Worm (Caenorhabditis elegans) whole organism, young adult: ENCODE measurements around the gene aakg-1.

Experiments
- B0019.2 ChIP-seq: fragments of 200-800 bp; sonication (Bioruptor generic); conservative IDR thresholded peaks from 2 replicates; pipeline ENCODE4 v1.3.6; 2022; ENCODE audit warnings: missing genetic modification reagents, missing genetic modification characterization, missing compliant biosample characterization
- F37B4.10 ChIP-seq: fragments of 200-800 bp; sonication (Bioruptor generic); IDR thresholded peaks from 2 replicates; pipeline ENCODE4 v1.3.6; 2022; ENCODE audit warnings: missing genetic modification characterization, missing compliant biosample characterization
- F49E8.2 ChIP-seq: sonication (generic microtip); optimal IDR thresholded peaks from 3 replicates; lab custom pipeline; 2017; ENCODE audit warnings: missing genetic modification characterization, mild to moderate bottlenecking, missing compliant biosample characterization, antibody characterized with exemption, moderate library complexity; ENCODE audit not compliant: insufficient read depth
- T07F8.4 ChIP-seq: sonication (generic microtip); optimal IDR thresholded peaks from 2 replicates; lab custom pipeline; 2016; ENCODE audit warnings: mild to moderate bottlenecking, missing genetic modification characterization, moderate library complexity, missing compliant biosample characterization
- T26A5.8 ChIP-seq: sonication (generic microtip); optimal IDR thresholded peaks from 2 replicates; lab custom pipeline; 2016; ENCODE audit warnings: missing genetic modification characterization, missing compliant biosample characterization
- Y56A3A.18 ChIP-seq: fragments of 200-800 bp; sonication (Bioruptor generic); IDR thresholded peaks from 2 replicates; pipeline ENCODE4 v1.3.6; 2022; ENCODE audit warnings: missing genetic modification reagents, missing genetic modification characterization, missing compliant biosample characterization
- Y67H2A.10 ChIP-seq: fragments of 200-800 bp; sonication (Bioruptor generic); conservative IDR thresholded peaks from 2 replicates; pipeline ENCODE4 v1.3.6; 2022; ENCODE audit warnings: missing genetic modification reagents, missing genetic modification characterization, missing compliant biosample characterization
- Y79H2A.3 ChIP-seq: fragments of 200-800 bp; sonication (Bioruptor generic); conservative IDR thresholded peaks from 2 replicates; pipeline ENCODE4 v1.3.6; 2022; ENCODE audit warnings: missing genetic modification reagents, missing genetic modification characterization, missing compliant biosample characterization
- ama-1 ChIP-seq, 3 experiments: fragments of 150-350 bp in 1 of 3; sonication (generic microtip) in 2 of 3; optimal IDR thresholded peaks; 2 replicates each; lab custom pipeline; 2014 to 2018; ENCODE audit warnings: missing biosample characterization in 2 of 3, missing genetic modification characterization in 2 of 3, missing genetic modification reagents in 2 of 3
- athp-1 ChIP-seq: sonication (generic microtip); optimal IDR thresholded peaks from 2 replicates; lab custom pipeline; 2017; ENCODE audit warnings: mild to moderate bottlenecking, missing genetic modification characterization, missing compliant biosample characterization
- attf-3 ChIP-seq: fragments of 200-800 bp; sonication (Bioruptor generic); conservative IDR thresholded peaks from 2 replicates; pipeline ENCODE4 v1.3.6; 2022; ENCODE audit warnings: missing genetic modification reagents, missing genetic modification characterization, missing compliant biosample characterization
- attf-6 ChIP-seq: fragments of 200-800 bp; sonication (Bioruptor generic); IDR thresholded peaks from 2 replicates; pipeline ENCODE4 v1.3.6; 2022; ENCODE audit warnings: missing genetic modification reagents, missing genetic modification characterization, missing compliant biosample characterization
- bed-1 ChIP-seq: fragments of 200-800 bp; sonication (Bioruptor generic); IDR thresholded peaks from 2 replicates; pipeline ENCODE4 v1.3.6; 2022; ENCODE audit warnings: missing genetic modification reagents, missing genetic modification characterization, missing compliant biosample characterization
- ccch-3 ChIP-seq: fragments of 200-800 bp; sonication (Bioruptor generic); optimal IDR thresholded peaks from 2 replicates; lab custom pipeline; 2018; ENCODE audit warnings: mild to moderate bottlenecking, missing genetic modification characterization, missing compliant biosample characterization
- cebp-1 ChIP-seq, 2 experiments: fragments of 200-800 bp in 1 of 2; sonication (Bioruptor generic) in 1 of 2; sonication (generic microtip) in 1 of 2; IDR thresholded peaks in 1 of 2; optimal IDR thresholded peaks in 1 of 2; 2 replicates each; pipeline versions ENCODE4 v1.3.6 to Lab custom; 2017 to 2022; ENCODE audit warnings: missing compliant biosample characterization in 2 of 2, missing genetic modification characterization in 2 of 2, mild to moderate bottlenecking in 1 of 2, missing genetic modification reagents in 1 of 2, moderate library complexity in 1 of 2
- cebp-2 ChIP-seq: fragments of 200-800 bp; sonication (Bioruptor generic); IDR thresholded peaks from 2 replicates; pipeline ENCODE4 v1.3.6; 2022; ENCODE audit warnings: missing genetic modification characterization, missing compliant biosample characterization
- ceh-58 ChIP-seq: fragments of 200-800 bp; sonication (Bioruptor generic); IDR thresholded peaks from 2 replicates; pipeline ENCODE4 v1.3.6; 2022; ENCODE audit warnings: missing genetic modification characterization, missing compliant biosample characterization
- ceh-91 ChIP-seq: fragments of 200-800 bp; sonication (Bioruptor generic); IDR thresholded peaks from 2 replicates; pipeline ENCODE4 v1.3.6; 2022; ENCODE audit warnings: missing genetic modification reagents, missing genetic modification characterization, missing compliant biosample characterization
- die-1 ChIP-seq: sonication (generic microtip); optimal IDR thresholded peaks from 2 replicates; lab custom pipeline; 2016; ENCODE audit warnings: missing genotype, mild to moderate bottlenecking, missing genetic modification characterization, missing compliant biosample characterization
- dox-1 ChIP-seq: fragments of 200-800 bp; sonication (Bioruptor generic); IDR thresholded peaks from 2 replicates; pipeline ENCODE4 v1.3.6; 2022; ENCODE audit warnings: missing genetic modification reagents, missing genetic modification characterization, missing compliant biosample characterization
- efl-1 ChIP-seq: fragments of 150-350 bp; optimal IDR thresholded peaks from 2 replicates; lab custom pipeline; 2014; ENCODE audit warnings: missing biosample characterization, missing genetic modification reagents, missing genetic modification characterization
- egl-18 ChIP-seq: fragments of 200-800 bp; sonication (Bioruptor generic); IDR thresholded peaks from 2 replicates; pipeline ENCODE4 v1.3.6; 2022; ENCODE audit warnings: missing genetic modification reagents, missing genetic modification characterization, missing compliant biosample characterization
- egl-44 ChIP-seq: fragments of 200-800 bp; sonication (Bioruptor generic); IDR thresholded peaks from 2 replicates; pipeline ENCODE4 v1.3.6; 2022; ENCODE audit warnings: missing genetic modification reagents, missing genetic modification characterization, missing compliant biosample characterization
- fkh-3 ChIP-seq: sonication (generic microtip); optimal IDR thresholded peaks from 2 replicates; lab custom pipeline; 2016; ENCODE audit warnings: mild to moderate bottlenecking, missing genetic modification characterization, missing compliant biosample characterization
- hlh-12 ChIP-seq: sonication (generic microtip); optimal IDR thresholded peaks from 2 replicates; lab custom pipeline; 2016; ENCODE audit warnings: missing genetic modification characterization, missing compliant biosample characterization
- hlh-26 ChIP-seq: fragments of 200-800 bp; sonication (Bioruptor generic); conservative IDR thresholded peaks from 2 replicates; pipeline ENCODE4 v1.3.6; 2022; ENCODE audit warnings: missing genetic modification reagents, missing genetic modification characterization, missing compliant biosample characterization
- hmg-1.2 ChIP-seq: fragments of 200-800 bp; sonication (Bioruptor generic); IDR thresholded peaks from 2 replicates; pipeline ENCODE4 v1.3.6; 2022; ENCODE audit warnings: missing genetic modification reagents, missing genetic modification characterization, missing compliant biosample characterization
- hmg-20 ChIP-seq: fragments of 200-800 bp; sonication (Bioruptor generic); IDR thresholded peaks from 2 replicates; pipeline ENCODE4 v1.3.6; 2022; ENCODE audit warnings: missing genetic modification reagents, missing genetic modification characterization, missing compliant biosample characterization
- hrde-1 ChIP-seq: sonication (generic microtip); optimal IDR thresholded peaks from 2 replicates; lab custom pipeline; 2016; ENCODE audit warnings: missing genetic modification characterization, mild to moderate bottlenecking, missing compliant biosample characterization, moderate library complexity, missing genotype, missing genetic modification reagents, borderline replicate concordance
- lin-54 ChIP-seq: fragments of 200-800 bp; sonication (Bioruptor generic); optimal IDR thresholded peaks from 2 replicates; lab custom pipeline; 2018; ENCODE audit warnings: mild to moderate bottlenecking, missing genetic modification characterization, missing compliant biosample characterization
- madf-10 ChIP-seq: sonication (generic microtip); optimal IDR thresholded peaks from 2 replicates; lab custom pipeline; 2016; ENCODE audit warnings: mild to moderate bottlenecking, missing genetic modification characterization, missing compliant biosample characterization
- madf-6 ChIP-seq: fragments of 200-800 bp; sonication (Bioruptor generic); IDR thresholded peaks from 2 replicates; pipeline ENCODE4 v1.3.6; 2022; ENCODE audit warnings: missing genetic modification reagents, missing genetic modification characterization, missing compliant biosample characterization
- nfya-1 ChIP-seq: sonication (generic microtip); optimal IDR thresholded peaks from 2 replicates; lab custom pipeline; 2017; ENCODE audit warnings: antibody characterized with exemption, missing compliant biosample characterization, missing genetic modification characterization, borderline replicate concordance; ENCODE audit not compliant: insufficient read depth
- nhr-179 ChIP-seq: sonication (generic microtip); optimal IDR thresholded peaks from 2 replicates; lab custom pipeline; 2016; ENCODE audit warnings: mild to moderate bottlenecking, missing genetic modification characterization, missing compliant biosample characterization
- nhr-27 ChIP-seq: fragments of 200-800 bp; sonication (Bioruptor generic); optimal IDR thresholded peaks from 2 replicates; lab custom pipeline; 2018; ENCODE audit warnings: mild to moderate bottlenecking, missing genetic modification characterization, moderate library complexity, missing compliant biosample characterization
- pha-4 ChIP-seq: fragments of 150-350 bp; sonication (generic microtip); optimal IDR thresholded peaks from 2 replicates; lab custom pipeline; 2014; ENCODE audit warnings: missing biosample characterization, missing genetic modification reagents, missing genetic modification characterization
- repo-1 ChIP-seq: sonication (generic microtip); optimal IDR thresholded peaks from 2 replicates; lab custom pipeline; 2017; ENCODE audit warnings: mild to moderate bottlenecking, missing genetic modification characterization, missing compliant biosample characterization
- sdz-38 ChIP-seq: sonication (generic microtip); optimal IDR thresholded peaks from 2 replicates; lab custom pipeline; 2016; ENCODE audit warnings: missing genotype, missing genetic modification characterization, missing compliant biosample characterization
- snpc-1.3 ChIP-seq: sonication (generic microtip); optimal IDR thresholded peaks from 2 replicates; lab custom pipeline; 2017; ENCODE audit warnings: missing genetic modification characterization, mild to moderate bottlenecking, missing compliant biosample characterization, antibody characterized with exemption, moderate library complexity, missing genotype, missing genetic modification reagents; ENCODE audit not compliant: insufficient read depth
- snpc-3.4 ChIP-seq: sonication (generic microtip); optimal IDR thresholded peaks from 2 replicates; lab custom pipeline; 2017; ENCODE audit warnings: missing genetic modification characterization, mild to moderate bottlenecking, missing compliant biosample characterization, antibody characterized with exemption, moderate library complexity, missing genotype, missing genetic modification reagents
- tlf-1 ChIP-seq: fragments of 200-800 bp; sonication (Bioruptor generic); optimal IDR thresholded peaks from 2 replicates; lab custom pipeline; 2018; ENCODE audit warnings: mild to moderate bottlenecking, missing genetic modification characterization, missing compliant biosample characterization
- unc-130 ChIP-seq: sonication (generic microtip); optimal IDR thresholded peaks from 2 replicates; lab custom pipeline; 2016; ENCODE audit warnings: missing genetic modification reagents, missing genetic modification characterization, missing compliant biosample characterization
- zim-3 ChIP-seq: sonication (generic microtip); optimal IDR thresholded peaks from 2 replicates; lab custom pipeline; 2017; ENCODE audit warnings: mild to moderate bottlenecking, missing genetic modification characterization, moderate library complexity, missing compliant biosample characterization
- ztf-22 ChIP-seq: fragments of 200-800 bp; sonication (Bioruptor generic); optimal IDR thresholded peaks from 2 replicates; lab custom pipeline; 2018; ENCODE audit warnings: mild to moderate bottlenecking, missing genetic modification characterization, moderate library complexity, missing compliant biosample characterization
- ztf-28 ChIP-seq: fragments of 200-800 bp; sonication (Bioruptor generic); IDR thresholded peaks from 2 replicates; pipeline ENCODE4 v1.3.6; 2022; ENCODE audit warnings: missing genetic modification reagents, missing genetic modification characterization, missing compliant biosample characterization
- ztf-6 ChIP-seq: fragments of 200-800 bp; sonication (Bioruptor generic); IDR thresholded peaks from 2 replicates; pipeline ENCODE4 v1.3.6; 2022; ENCODE audit warnings: missing genetic modification reagents, missing genetic modification characterization, missing compliant biosample characterization

The aakg-1 gene

DNA sequence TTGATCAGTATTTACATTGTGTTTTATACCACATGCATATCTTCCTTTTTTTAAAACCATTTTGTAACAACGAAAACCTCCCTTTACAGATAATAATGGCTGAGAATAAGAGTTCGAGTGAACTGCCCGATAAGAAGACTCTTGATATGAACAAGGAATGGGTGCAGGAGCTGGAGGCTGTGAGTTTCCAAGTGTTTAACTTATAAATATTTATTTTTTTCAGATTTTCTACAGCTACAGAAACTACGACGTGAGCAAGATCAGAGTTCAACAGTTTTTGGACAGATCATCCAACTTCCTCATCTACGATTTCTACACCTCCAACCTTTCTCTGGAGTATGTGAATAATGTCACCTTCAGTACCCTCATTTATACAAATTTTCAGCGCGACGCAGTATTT, 78.8 kb downstream of the aakg-1 start, which contains the start of gene herd-1 (continued):
- no peak; the same call in 1 of the 2 replicates for TF ChIP-seq dox-1 (GFP tag; lab: Robert Waterston, UW)
- TF ChIP-seq ceh-58 = 0 out of 2 replicates have a peak, but pooled peaks have one; percentile 40
- no peak for TF ChIP-seq nhr-27 (tag; lab: Kevin White, UChicago)
- TF ChIP-seq Y79H2A.3 (GFP tag; lab: Robert Waterston, UW) = 0 out of 2 replicates have a peak, but pooled peaks have one; percentile 33
- peak; percentile 70 for TF ChIP-seq madf-6 (GFP tag; lab: Robert Waterston, UW)
- peak; percentile 21; the same call in 1 of the 2 replicates for TF ChIP-seq hmg-1.2 (GFP tag; lab: Robert Waterston, UW)
- peak; percentile 2 for TF ChIP-seq hrde-1
- TF ChIP-seq nhr-179 (tag; lab: Kevin White, UChicago) = no peak
- no peak for TF ChIP-seq ama-1 (optimal IDR thresholded peaks at IDR 0.05; lab: Kevin White, UChicago)
- peak; percentile 28 to 45 for TF ChIP-seq ama-1 (GFP tag; optimal IDR thresholded peaks at IDR 0.05; lab: Kevin White, UChicago)
- TF ChIP-seq athp-1 (tag; lab: Kevin White, UChicago) = peak; percentile 73
- peak; percentile 69 for TF ChIP-seq attf-6 (GFP tag; lab: Robert Waterston, UW)

DNA sequence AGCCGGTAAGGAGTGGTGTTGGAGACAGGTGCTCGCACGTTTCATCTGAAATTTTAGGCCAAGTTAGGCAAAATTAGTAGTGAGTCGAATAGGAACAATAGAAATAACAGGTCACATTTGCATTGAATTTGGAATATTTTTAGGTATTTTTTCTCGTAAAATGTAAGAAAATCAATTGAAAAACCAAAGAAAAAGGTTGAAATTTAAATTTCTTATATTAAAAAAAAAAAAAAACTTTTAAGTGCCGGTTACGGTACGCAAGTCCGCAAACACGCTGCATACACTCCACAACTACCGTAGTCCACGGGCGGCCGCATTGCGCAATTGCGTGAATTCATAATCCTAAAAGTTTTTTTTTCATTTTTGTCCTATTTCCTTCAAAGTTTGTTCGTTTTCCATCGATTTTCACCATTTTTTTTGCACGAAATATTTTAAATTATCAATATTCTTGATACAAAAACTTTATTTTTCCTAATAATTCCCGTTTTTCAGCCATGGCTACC, 79.6 kb downstream of the aakg-1 start, which contains the start of the genes Y111B2A.1 and Y111B2A.2:
TSS of gene Y111B2A.1 (minus strand) at position 51 of the 503 bp plus-strand sequence.
TSS of gene Y111B2A.2 (plus strand) at position 493 of the 503 bp plus-strand sequence.
- TF ChIP-seq F37B4.10 (GFP tag; lab: Robert Waterston, UW) (no peak), snpc-1.3 (tag; lab: Kevin White, UChicago) (peak; percentile 79), hlh-12 (tag; lab: Kevin White, UChicago) (no peak), zim-3 (no peak), fkh-3 (tag; lab: Kevin White, UChicago) (no peak), madf-10 (tag; lab: Kevin White, UChicago) (no peak), pha-4 (tag; lab: Kevin White, UChicago) (no peak), nhr-179 (tag; lab: Kevin White, UChicago) (no peak), sdz-38 (tag; lab: Kevin White, UChicago) (no peak), ztf-22 (GFP tag; lab: Kevin White, UChicago) (no peak), bed-1 (GFP tag; lab: Robert Waterston, UW) (no peak), lin-54 (GFP tag; lab: Kevin White, UChicago) (peak; percentile 48), unc-130 (GFP tag; lab: Kevin White, UChicago) (peak; percentile 10), attf-3 (GFP tag; lab: Robert Waterston, UW) (no peak), Y56A3A.18 (GFP tag; lab: Robert Waterston, UW) (no peak), B0019.2 (GFP tag; lab: Robert Waterston, UW) (peak; percentile 71), T07F8.4 (no peak), Y67H2A.10 (GFP tag; lab: Robert Waterston, UW) (no peak), ccch-3 (no peak), hmg-20 (GFP tag; lab: Robert Waterston, UW) (no peak), ceh-91 (peak; percentile 79), hmg-1.2 (GFP tag; lab: Robert Waterston, UW) (peak; percentile 20; the same call in 1 of the 2 replicates), hlh-26 (GFP tag; lab: Robert Waterston, UW) (no peak), ztf-6 (no peak), nfya-1 (tag; lab: Kevin White, UChicago) (no peak), ztf-28 (GFP tag; lab: Robert Waterston, UW) (no peak), T26A5.8 (tag; lab: Kevin White, UChicago) (no peak), repo-1 (tag; lab: Kevin White, UChicago) (no peak), tlf-1 (GFP tag; lab: Kevin White, UChicago) (no peak), efl-1 (GFP tag; lab: Kevin White, UChicago) (peak; percentile 52), F49E8.2 (tag; lab: Kevin White, UChicago) (peak; percentile 72), cebp-1 (GFP tag; IDR thresholded peaks at IDR 0.05; lab: Robert Waterston, UW) (no peak), cebp-1 (tag; optimal IDR thresholded peaks at IDR 0.05; lab: Kevin White, UChicago) (no peak), egl-44 (no peak), snpc-3.4 (tag; lab: Kevin White, UChicago) (peak; percentile 51), die-1 (tag; lab: Kevin White, UChicago) (no peak), cebp-2 (GFP tag; lab: Robert Waterston, UW) (no peak), egl-18 (GFP tag; lab: Robert Waterston, UW) (no peak)
